Worm (Caenorhabditis elegans) whole organism, late embryonic: ENCODE results near the gene ift-139.

Experiments
- ceh-31 ChIP-seq: sonication (generic microtip); optimal IDR thresholded peaks from 2 replicates; lab custom pipeline; 2016; ENCODE audit warnings: missing genetic modification characterization, missing compliant biosample characterization
- hlh-30 ChIP-seq: sonication (generic microtip); optimal IDR thresholded peaks from 2 replicates; lab custom pipeline; 2017; ENCODE audit warnings: antibody characterized with exemption, missing genetic modification characterization, missing compliant biosample characterization; ENCODE audit not compliant: insufficient read depth
- tbx-2 ChIP-seq: sonication (generic microtip); optimal IDR thresholded peaks from 2 replicates; lab custom pipeline; 2016; ENCODE audit warnings: missing genetic modification characterization, missing compliant biosample characterization

The ift-139 gene

DNA sequence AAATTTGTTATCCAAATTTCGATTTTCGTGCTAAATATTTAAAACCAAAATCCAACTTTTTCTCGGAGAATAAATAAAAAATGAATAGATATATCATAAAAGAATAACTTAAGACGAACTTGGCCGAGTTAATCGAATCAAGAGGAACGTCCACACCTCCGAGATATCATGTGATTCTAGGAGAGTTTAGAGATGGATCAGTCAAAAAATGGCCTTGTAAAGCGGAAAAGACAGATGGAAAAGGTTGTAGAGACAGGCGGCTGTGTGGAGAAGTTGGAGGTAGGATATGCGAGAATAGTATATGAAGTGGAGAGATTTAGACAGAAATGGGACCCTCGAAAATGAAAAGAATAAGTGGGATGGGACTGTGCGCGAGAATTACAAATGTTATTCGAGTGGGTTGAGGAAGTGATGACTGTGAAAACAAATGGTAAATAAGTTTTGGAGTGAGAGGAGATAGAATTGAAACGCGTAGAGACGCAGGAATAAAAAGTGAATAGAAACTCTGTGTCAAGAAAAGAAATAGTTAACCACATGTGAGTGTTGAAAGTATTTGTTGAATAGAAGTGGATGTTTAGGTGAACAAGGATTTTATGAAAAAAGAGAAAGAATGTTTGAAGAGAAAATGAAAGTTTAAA lies 56.4 kb downstream of the ift-139 start:
- TF ChIP-seq ceh-31 (peak; percentile 17), tbx-2 (tag; lab: Kevin White, UChicago) (no peak), hlh-30 (tag; lab: Kevin White, UChicago) (peak; percentile 48)
- TF ChIP-seq, all 69 proteins: peak for 2
